Worm (Caenorhabditis elegans) whole organism, young adult: Measurements from ENCODE around the gene swt-5.

Experiments used
- B0019.2 ChIP-seq: fragments of 200-800 bp; sonication (Bioruptor generic); conservative IDR thresholded peaks from 2 replicates; pipeline ENCODE4 v1.3.6; 2022; ENCODE audit warnings: missing genetic modification reagents, missing genetic modification characterization, missing compliant biosample characterization
- B0035.1 ChIP-seq: sonication (generic microtip); optimal IDR thresholded peaks from 2 replicates; lab custom pipeline; 2016; ENCODE audit warnings: missing genetic modification characterization, mild to moderate bottlenecking, missing compliant biosample characterization, missing genotype, missing genetic modification reagents
- F22D6.2 ChIP-seq: sonication (generic microtip); optimal IDR thresholded peaks from 2 replicates; lab custom pipeline; 2016; ENCODE audit warnings: mild to moderate bottlenecking, missing genetic modification characterization, missing compliant biosample characterization
- T26A5.8 ChIP-seq: sonication (generic microtip); optimal IDR thresholded peaks from 2 replicates; lab custom pipeline; 2016; ENCODE audit warnings: missing genetic modification characterization, missing compliant biosample characterization
- Y79H2A.3 ChIP-seq: fragments of 200-800 bp; sonication (Bioruptor generic); conservative IDR thresholded peaks from 2 replicates; pipeline ENCODE4 v1.3.6; 2022; ENCODE audit warnings: missing genetic modification reagents, missing genetic modification characterization, missing compliant biosample characterization
- ZK185.1 ChIP-seq: sonication (generic microtip); optimal IDR thresholded peaks from 2 replicates; lab custom pipeline; 2016; ENCODE audit warnings: mild to moderate bottlenecking, missing genetic modification characterization, missing compliant biosample characterization; ENCODE audit not compliant: poor library complexity, severe bottlenecking
- ama-1 ChIP-seq, 3 experiments: fragments of 150-350 bp in 1 of 3; sonication (generic microtip) in 2 of 3; optimal IDR thresholded peaks; 2 replicates each; lab custom pipeline; 2014 to 2018; ENCODE audit warnings: missing biosample characterization in 2 of 3, missing genetic modification characterization in 2 of 3, missing genetic modification reagents in 2 of 3
- aptf-2 ChIP-seq: fragments of 200-800 bp; sonication (Bioruptor generic); conservative IDR thresholded peaks from 2 replicates; pipeline ENCODE4 v1.3.6; 2022; ENCODE audit warnings: missing genetic modification reagents, missing genetic modification characterization, missing compliant biosample characterization
- atf-7 ChIP-seq: sonication (generic microtip); optimal IDR thresholded peaks from 2 replicates; lab custom pipeline; 2017; ENCODE audit warnings: mild to moderate bottlenecking, missing genetic modification characterization, missing compliant biosample characterization
- athp-1 ChIP-seq: sonication (generic microtip); optimal IDR thresholded peaks from 2 replicates; lab custom pipeline; 2017; ENCODE audit warnings: mild to moderate bottlenecking, missing genetic modification characterization, missing compliant biosample characterization
- attf-3 ChIP-seq: fragments of 200-800 bp; sonication (Bioruptor generic); conservative IDR thresholded peaks from 2 replicates; pipeline ENCODE4 v1.3.6; 2022; ENCODE audit warnings: missing genetic modification reagents, missing genetic modification characterization, missing compliant biosample characterization
- cebp-2 ChIP-seq: fragments of 200-800 bp; sonication (Bioruptor generic); IDR thresholded peaks from 2 replicates; pipeline ENCODE4 v1.3.6; 2022; ENCODE audit warnings: missing genetic modification characterization, missing compliant biosample characterization
- ceh-100 ChIP-seq: fragments of 200-800 bp; sonication (Bioruptor generic); IDR thresholded peaks from 2 replicates; pipeline ENCODE4 v1.3.6; 2022; ENCODE audit warnings: missing genetic modification reagents, missing genetic modification characterization, missing compliant biosample characterization
- ceh-40 ChIP-seq: fragments of 200-800 bp; sonication (Bioruptor generic); IDR thresholded peaks from 2 replicates; pipeline ENCODE4 v1.3.6; 2022; ENCODE audit warnings: missing genetic modification characterization, missing compliant biosample characterization
- ceh-79 ChIP-seq: sonication (generic microtip); optimal IDR thresholded peaks from 2 replicates; lab custom pipeline; 2017; ENCODE audit warnings: mild to moderate bottlenecking, missing genetic modification characterization, missing compliant biosample characterization
- dpl-1 ChIP-seq: fragments of 150-350 bp; optimal IDR thresholded peaks from 2 replicates; lab custom pipeline; 2014; ENCODE audit warnings: missing biosample characterization, missing genetic modification reagents, missing genetic modification characterization
- egl-18 ChIP-seq: fragments of 200-800 bp; sonication (Bioruptor generic); IDR thresholded peaks from 2 replicates; pipeline ENCODE4 v1.3.6; 2022; ENCODE audit warnings: missing genetic modification reagents, missing genetic modification characterization, missing compliant biosample characterization
- ekl-4 ChIP-seq: fragments of 200-800 bp; sonication (Bioruptor generic); IDR thresholded peaks from 2 replicates; pipeline ENCODE4 v1.3.6; 2022; ENCODE audit warnings: missing genetic modification reagents, missing genetic modification characterization, missing compliant biosample characterization
- ets-4 ChIP-seq: fragments of 200-800 bp; sonication (Bioruptor generic); optimal IDR thresholded peaks from 2 replicates; lab custom pipeline; 2018; ENCODE audit warnings: mild to moderate bottlenecking, missing genetic modification characterization, missing compliant biosample characterization
- gei-17 ChIP-seq: fragments of 200-800 bp; sonication (Bioruptor generic); optimal IDR thresholded peaks from 2 replicates; lab custom pipeline; 2018; ENCODE audit warnings: mild to moderate bottlenecking, missing genetic modification characterization, missing compliant biosample characterization
- hmg-1.2 ChIP-seq: fragments of 200-800 bp; sonication (Bioruptor generic); IDR thresholded peaks from 2 replicates; pipeline ENCODE4 v1.3.6; 2022; ENCODE audit warnings: missing genetic modification reagents, missing genetic modification characterization, missing compliant biosample characterization
- hmg-20 ChIP-seq: fragments of 200-800 bp; sonication (Bioruptor generic); IDR thresholded peaks from 2 replicates; pipeline ENCODE4 v1.3.6; 2022; ENCODE audit warnings: missing genetic modification reagents, missing genetic modification characterization, missing compliant biosample characterization
- hrde-1 ChIP-seq: sonication (generic microtip); optimal IDR thresholded peaks from 2 replicates; lab custom pipeline; 2016; ENCODE audit warnings: missing genetic modification characterization, mild to moderate bottlenecking, missing compliant biosample characterization, moderate library complexity, missing genotype, missing genetic modification reagents, borderline replicate concordance
- lin-35 ChIP-seq, 3 experiments: fragments of 150-350 bp in 2 of 3; sonication (generic microtip) in 1 of 3; optimal IDR thresholded peaks; 2 replicates each; lab custom pipeline; 2014 to 2018; ENCODE audit warnings: missing biosample characterization in 3 of 3, missing genetic modification characterization in 3 of 3, missing genetic modification reagents in 3 of 3
- lin-54 ChIP-seq: fragments of 200-800 bp; sonication (Bioruptor generic); optimal IDR thresholded peaks from 2 replicates; lab custom pipeline; 2018; ENCODE audit warnings: mild to moderate bottlenecking, missing genetic modification characterization, missing compliant biosample characterization
- lir-1 ChIP-seq: fragments of 200-800 bp; sonication (Bioruptor generic); conservative IDR thresholded peaks from 2 replicates; pipeline ENCODE4 v1.3.6; 2022; ENCODE audit warnings: missing genetic modification reagents, missing genetic modification characterization, missing compliant biosample characterization
- madf-6 ChIP-seq: fragments of 200-800 bp; sonication (Bioruptor generic); IDR thresholded peaks from 2 replicates; pipeline ENCODE4 v1.3.6; 2022; ENCODE audit warnings: missing genetic modification reagents, missing genetic modification characterization, missing compliant biosample characterization
- mcd-1 ChIP-seq: fragments of 200-800 bp; sonication (Bioruptor generic); IDR thresholded peaks from 2 replicates; pipeline ENCODE4 v1.3.6; 2022; ENCODE audit warnings: missing genetic modification reagents, missing genetic modification characterization, missing compliant biosample characterization
- mel-28 ChIP-seq: sonication (generic microtip); optimal IDR thresholded peaks from 2 replicates; lab custom pipeline; 2016; ENCODE audit warnings: borderline replicate concordance, mild to moderate bottlenecking, missing genetic modification characterization, missing compliant biosample characterization
- mes-4 ChIP-seq: sonication (generic microtip); optimal IDR thresholded peaks from 2 replicates; lab custom pipeline; 2016; ENCODE audit warnings: missing genotype, missing genetic modification characterization, missing compliant biosample characterization
- nhr-120 ChIP-seq: fragments of 200-800 bp; sonication (Bioruptor generic); IDR thresholded peaks from 2 replicates; pipeline ENCODE4 v1.3.6; 2022; ENCODE audit warnings: missing genetic modification characterization, missing compliant biosample characterization
- pbrm-1 ChIP-seq: fragments of 200-800 bp; sonication (Bioruptor generic); IDR thresholded peaks from 2 replicates; pipeline ENCODE4 v1.3.6; 2022; ENCODE audit warnings: missing genetic modification reagents, missing genetic modification characterization, missing compliant biosample characterization
- rec-8 ChIP-seq, 2 experiments: sonication (generic microtip); optimal IDR thresholded peaks; 2 replicates each; lab custom pipeline; 2016; ENCODE audit warnings: mild to moderate bottlenecking in 2 of 2, missing genetic modification characterization in 2 of 2, missing genetic modification reagents in 2 of 2, missing genotype in 2 of 2, missing biosample characterization in 1 of 2, missing compliant biosample characterization in 1 of 2, moderate library complexity in 1 of 2
- repo-1 ChIP-seq: sonication (generic microtip); optimal IDR thresholded peaks from 2 replicates; lab custom pipeline; 2017; ENCODE audit warnings: mild to moderate bottlenecking, missing genetic modification characterization, missing compliant biosample characterization
- snpc-3.4 ChIP-seq: sonication (generic microtip); optimal IDR thresholded peaks from 2 replicates; lab custom pipeline; 2017; ENCODE audit warnings: missing genetic modification characterization, mild to moderate bottlenecking, missing compliant biosample characterization, antibody characterized with exemption, moderate library complexity, missing genotype, missing genetic modification reagents
- tbp1 ChIP-seq: fragments of 200-800 bp; sonication (Bioruptor generic); optimal IDR thresholded peaks from 2 replicates; lab custom pipeline; 2018; ENCODE audit warnings: mild to moderate bottlenecking, missing genetic modification characterization, missing compliant biosample characterization
- ztf-28 ChIP-seq: fragments of 200-800 bp; sonication (Bioruptor generic); IDR thresholded peaks from 2 replicates; pipeline ENCODE4 v1.3.6; 2022; ENCODE audit warnings: missing genetic modification reagents, missing genetic modification characterization, missing compliant biosample characterization
- ztf-3 ChIP-seq: fragments of 200-800 bp; sonication (Bioruptor generic); optimal IDR thresholded peaks from 2 replicates; lab custom pipeline; 2018; ENCODE audit warnings: mild to moderate bottlenecking, missing genetic modification characterization, missing compliant biosample characterization

swt-5 gene

ce11 chrV:9453933-9454332 lies 47.3 kb upstream of the swt-5 start:
- TF ChIP-seq mes-4 (tag; lab: Kevin White, UChicago) (no peak), hrde-1 (tag; lab: Kevin White, UChicago) (no peak), mcd-1 (no peak), lir-1 (no peak), lin-54 (GFP tag; lab: Kevin White, UChicago) (no peak), dpl-1 (no peak), athp-1 (tag; lab: Kevin White, UChicago) (no peak), attf-3 (GFP tag; lab: Robert Waterston, UW) (no peak), F22D6.2 (no peak), nhr-120 (no peak), ama-1 (optimal IDR thresholded peaks at IDR 0.05; lab: Kevin White, UChicago) (no peak), ama-1 (GFP tag; optimal IDR thresholded peaks at IDR 0.05; lab: Kevin White, UChicago) (no peak), ZK185.1 (no peak), T26A5.8 (no peak), ceh-40 (no peak), ceh-79 (tag; lab: Kevin White, UChicago) (no peak), repo-1 (tag; lab: Kevin White, UChicago) (no peak)

DNA sequence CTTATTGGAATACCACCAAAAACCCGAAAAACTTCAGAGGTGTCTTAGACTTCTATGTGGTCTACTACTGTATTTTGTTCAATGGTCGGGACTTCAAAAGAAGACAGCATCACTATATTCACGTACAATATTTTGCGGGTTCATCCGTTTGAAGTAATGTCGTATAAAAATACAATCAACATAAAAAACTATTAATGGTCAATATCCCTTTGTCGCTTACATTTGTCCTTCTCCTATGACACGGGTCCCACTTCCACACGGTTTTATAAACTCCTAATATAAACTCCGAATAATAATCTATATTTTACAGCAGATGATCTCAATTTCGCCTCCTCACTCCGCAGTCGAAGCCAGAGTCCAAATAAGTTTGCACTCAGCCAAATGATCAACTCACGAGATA lies 43.7 kb upstream of the swt-5 start:
- TF ChIP-seq B0035.1 (tag; lab: Kevin White, UChicago) (no peak), egl-18 (no peak), lin-54 (GFP tag; lab: Kevin White, UChicago) (no peak), hmg-20 (no peak), tbp1 (GFP tag; lab: Kevin White, UChicago) (no peak), ekl-4 (no peak), snpc-3.4 (tag; lab: Kevin White, UChicago) (no peak), lin-35 (GFP tag; optimal IDR thresholded peaks at IDR 0.05; lab: Kevin White, UChicago) (no peak), cebp-2 (GFP tag; lab: Robert Waterston, UW) (no peak)

DNA sequence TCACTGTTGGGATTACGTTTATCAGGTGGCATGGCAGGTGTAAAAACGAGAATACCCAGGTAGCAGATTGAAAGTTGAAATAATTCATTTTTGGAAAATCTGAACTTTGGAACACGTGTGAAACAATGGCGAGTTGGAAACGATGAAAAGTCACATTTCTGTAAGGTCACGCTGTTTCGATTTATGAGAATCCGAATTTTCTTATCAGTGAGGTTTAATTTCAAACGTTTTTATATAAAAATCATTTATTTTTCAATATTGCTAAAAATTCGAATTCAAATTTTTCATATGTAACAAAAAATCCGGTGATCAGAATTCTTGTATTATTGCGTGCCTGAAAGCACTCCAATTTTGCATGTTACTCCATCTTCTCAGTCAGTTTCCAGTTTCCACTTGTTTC lies 38.6 kb upstream of the swt-5 start, which contains the start of gene F07D3.3:
Gene F07D3.3, minus strand, starts transcription at position 101 of the 400 bp plus-strand sequence.
- TF ChIP-seq aptf-2 (GFP tag; lab: Robert Waterston, UW), result no peak
- no peak for TF ChIP-seq hmg-1.2 (GFP tag; lab: Robert Waterston, UW)
- TF ChIP-seq pbrm-1, result no peak

DNA sequence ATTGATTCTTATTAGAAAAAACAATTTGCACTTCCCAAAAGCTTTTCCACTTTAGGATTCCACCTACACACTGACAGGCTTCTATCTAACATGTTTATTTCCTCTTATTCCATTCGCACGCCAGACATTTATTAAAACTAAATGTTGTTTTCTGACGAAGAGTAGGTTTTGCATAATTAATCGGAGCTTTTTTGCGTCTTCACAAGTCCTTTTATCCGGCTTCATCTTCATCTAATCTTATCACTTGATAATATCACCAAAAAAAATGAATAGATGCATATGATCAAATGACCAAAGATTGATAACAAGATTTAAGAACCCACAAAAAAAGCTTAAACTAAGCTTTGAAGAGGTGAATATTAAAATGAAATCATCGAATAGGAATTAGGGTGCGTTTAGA lies 35.7 kb upstream of the swt-5 start:
- no peak for TF ChIP-seq gei-17 (GFP tag; lab: Kevin White, UChicago)
- no peak for TF ChIP-seq ztf-3 (GFP tag; lab: Kevin White, UChicago)
- TF ChIP-seq, all 124 proteins: peak for 0

ce11 chrV:9471675-9472074 lies 29.5 kb upstream of the swt-5 start, which contains the start of gene flp-6:
flp-6 (plus strand) TSS chrV:9471975.
- TF ChIP-seq B0035.1 (tag; lab: Kevin White, UChicago), result no peak
- no peak for TF ChIP-seq Y79H2A.3
- TF ChIP-seq snpc-3.4 (tag; lab: Kevin White, UChicago), result no peak
- TF ChIP-seq aptf-2 (GFP tag; lab: Robert Waterston, UW), result no peak
- TF ChIP-seq rec-8 (tag; optimal IDR thresholded peaks at IDR 0.05; lab: Kevin White, UChicago), result no peak
- TF ChIP-seq B0019.2 (GFP tag; lab: Robert Waterston, UW), result no peak
- TF ChIP-seq madf-6, result no peak
- no peak for TF ChIP-seq lin-35 (GFP tag; optimal IDR thresholded peaks at IDR 0.05; lab: Kevin White, UChicago)
- no peak for TF ChIP-seq repo-1 (tag; lab: Kevin White, UChicago)
- TF ChIP-seq ZK185.1, result no peak
- no peak for TF ChIP-seq mel-28
- TF ChIP-seq ceh-40, result no peak
- no peak for TF ChIP-seq atf-7 (tag; lab: Kevin White, UChicago)
- TF ChIP-seq ceh-100, result no peak
- no peak for TF ChIP-seq ets-4 (GFP tag; lab: Kevin White, UChicago)
- no peak for TF ChIP-seq ztf-28 (GFP tag; lab: Robert Waterston, UW)
